Fruit fly (Drosophila melanogaster): ENCODE results near the gene Arglu1.

DNA sequence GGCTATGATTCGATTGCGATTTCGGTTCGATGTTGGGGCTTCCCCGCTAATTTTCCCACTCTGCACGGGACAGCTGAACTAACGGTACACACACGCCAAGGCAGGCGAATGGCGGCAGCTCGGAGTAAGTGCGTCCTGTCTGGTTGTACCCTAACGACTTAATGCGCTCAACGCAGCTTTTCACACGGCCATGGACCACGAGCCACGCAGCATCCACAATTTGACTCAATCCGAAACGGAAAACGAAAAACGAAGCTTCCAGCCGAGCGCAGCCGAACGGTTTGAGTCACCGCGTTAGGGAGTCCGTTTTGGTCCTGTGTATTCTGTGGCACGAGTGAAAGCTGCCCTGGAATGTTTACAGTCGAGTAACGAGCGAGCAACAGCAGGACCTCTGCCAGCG is 51.8 kb downstream of the Arglu1 start, which contains the start of gene nAChRalpha6:
- no peak for TF ChIP-seq org-1 (GFP tag; optimal IDR thresholded peaks at IDR 0.05)
- TF ChIP-seq CG31441 (GFP tag; IDR thresholded peaks at IDR 0.05), result no peak
